Fruit fly (Drosophila melanogaster) whole organism, prepupa: ENCODE data around the gene Tdrd3.

Source experiments
- Blimp-1 ChIP-seq: fragments of 200-800 bp; sonication (Bioruptor generic); optimal IDR thresholded peaks from 3 replicates; lab custom pipeline; 2017; ENCODE audit warnings: missing biosample characterization, missing genetic modification characterization, mild to moderate bottlenecking, moderate library complexity, missing genetic modification reagents
- CG10631 ChIP-seq: fragments of 200-800 bp; sonication (Bioruptor generic); optimal IDR thresholded peaks from 2 replicates; lab custom pipeline; 2016; ENCODE audit warnings: missing biosample characterization, missing genetic modification characterization
- CG10669 ChIP-seq: fragments of 200-800 bp; sonication (Bioruptor generic); optimal IDR thresholded peaks from 3 replicates; lab custom pipeline; 2018; ENCODE audit warnings: missing biosample characterization, mild to moderate bottlenecking, missing genetic modification characterization, moderate library complexity
- CG11294 ChIP-seq: fragments of 200-800 bp; sonication (Bioruptor generic); IDR thresholded peaks from 2 replicates; pipeline ENCODE4 v1.3.6; 2022; ENCODE audit warnings: missing biosample characterization, missing genetic modification characterization
- CG11762 ChIP-seq: fragments of 200-800 bp; sonication (Bioruptor generic); optimal IDR thresholded peaks from 3 replicates; lab custom pipeline; 2016; ENCODE audit warnings: missing biosample characterization, missing genetic modification characterization; ENCODE audit not compliant: insufficient read depth
- CG11902 ChIP-seq: fragments of 200-800 bp; sonication (Bioruptor generic); optimal IDR thresholded peaks from 3 replicates; lab custom pipeline; 2016; ENCODE audit warnings: missing biosample characterization, missing genetic modification characterization
- CG15336 ChIP-seq: fragments of 200-800 bp; sonication (Bioruptor generic); IDR thresholded peaks from 2 replicates; pipeline ENCODE4 v1.3.6; 2022; ENCODE audit warnings: missing biosample characterization, missing genetic modification characterization
- CG16779 ChIP-seq: fragments of 200-800 bp; sonication (Bioruptor generic); optimal IDR thresholded peaks from 3 replicates; lab custom pipeline; 2017; ENCODE audit warnings: missing biosample characterization, mild to moderate bottlenecking, missing genetic modification characterization
- CG3032 ChIP-seq: fragments of 200-800 bp; optimal IDR thresholded peaks from 2 replicates; lab custom pipeline; 2019; ENCODE audit warnings: missing biosample characterization, mild to moderate bottlenecking, missing genetic modification characterization, moderate library complexity
- CG32006 ChIP-seq: fragments of 200-800 bp; sonication (Bioruptor generic); optimal IDR thresholded peaks from 3 replicates; lab custom pipeline; 2017; ENCODE audit warnings: missing biosample characterization, mild to moderate bottlenecking, missing genetic modification characterization
- CG34406 ChIP-seq: fragments of 200-800 bp; sonication (Bioruptor generic); optimal IDR thresholded peaks from 3 replicates; lab custom pipeline; 2016; ENCODE audit warnings: missing biosample characterization, missing genetic modification characterization
- CG3919 ChIP-seq: fragments of 200-800 bp; sonication (Bioruptor generic); optimal IDR thresholded peaks from 3 replicates; lab custom pipeline; 2016; ENCODE audit warnings: missing biosample characterization, missing genetic modification characterization
- CG4318 ChIP-seq: fragments of 200-800 bp; sonication (Bioruptor generic); optimal IDR thresholded peaks from 3 replicates; lab custom pipeline; 2017; ENCODE audit warnings: missing biosample characterization, mild to moderate bottlenecking, missing genetic modification characterization
- CG6163 ChIP-seq: fragments of 200-800 bp; sonication (Bioruptor generic); IDR thresholded peaks from 3 replicates; pipeline ENCODE4 v1.3.6; 2022; ENCODE audit warnings: missing biosample characterization, missing genetic modification characterization
- CG6792 ChIP-seq: fragments of 200-800 bp; sonication (Bioruptor generic); optimal IDR thresholded peaks from 3 replicates; lab custom pipeline; 2016; ENCODE audit warnings: missing biosample characterization, missing genetic modification characterization
- CG6808 ChIP-seq: fragments of 200-800 bp; sonication (Bioruptor generic); optimal IDR thresholded peaks from 3 replicates; lab custom pipeline; 2017; ENCODE audit warnings: missing biosample characterization, missing genetic modification characterization, mild to moderate bottlenecking, moderate library complexity, missing genetic modification reagents
- CG6854 ChIP-seq: fragments of 200-800 bp; sonication (Bioruptor generic); optimal IDR thresholded peaks from 2 replicates; lab custom pipeline; 2017; ENCODE audit warnings: missing biosample characterization, mild to moderate bottlenecking, missing genetic modification characterization
- CG7368 ChIP-seq: fragments of 200-800 bp; sonication (Bioruptor generic); optimal IDR thresholded peaks from 3 replicates; lab custom pipeline; 2016; ENCODE audit warnings: missing biosample characterization, missing genetic modification characterization
- CG8319 ChIP-seq: fragments of 200-800 bp; sonication (Bioruptor generic); optimal IDR thresholded peaks from 3 replicates; lab custom pipeline; 2016; ENCODE audit warnings: missing biosample characterization, missing genetic modification characterization
- CG8632 ChIP-seq: fragments of 200-800 bp; sonication (Bioruptor generic); optimal IDR thresholded peaks from 3 replicates; lab custom pipeline; 2016; ENCODE audit warnings: missing biosample characterization, missing genetic modification characterization
- CG9139 ChIP-seq: fragments of 200-800 bp; sonication (Bioruptor generic); optimal IDR thresholded peaks from 3 replicates; lab custom pipeline; 2017; ENCODE audit warnings: missing biosample characterization, mild to moderate bottlenecking, missing genetic modification characterization
- Eip93F ChIP-seq: fragments of 200-800 bp; sonication (Bioruptor generic); optimal IDR thresholded peaks from 2 replicates; lab custom pipeline; 2016; ENCODE audit warnings: missing biosample characterization, mild to moderate bottlenecking, missing genetic modification characterization
- Ets21C ChIP-seq: fragments of 200-800 bp; sonication (Bioruptor generic); optimal IDR thresholded peaks from 3 replicates; lab custom pipeline; 2016; ENCODE audit warnings: missing biosample characterization, missing genetic modification characterization
- Ets96B ChIP-seq: fragments of 200-800 bp; optimal IDR thresholded peaks from 2 replicates; lab custom pipeline; 2019; ENCODE audit warnings: missing biosample characterization, mild to moderate bottlenecking, missing genetic modification characterization, moderate library complexity
- Gug ChIP-seq: fragments of 200-800 bp; sonication (Bioruptor generic); IDR thresholded peaks from 2 replicates; pipeline ENCODE4 v1.3.6; 2022; ENCODE audit warnings: missing biosample characterization, missing genetic modification characterization
- Hr38 ChIP-seq: sonication (Bioruptor generic); optimal IDR thresholded peaks from 2 replicates; lab custom pipeline; 2016; ENCODE audit warnings: missing biosample characterization, missing genetic modification characterization
- Hr39 ChIP-seq: fragments of 200-800 bp; sonication (Bioruptor generic); optimal IDR thresholded peaks from 2 replicates; lab custom pipeline; 2016; ENCODE audit warnings: missing biosample characterization, missing genetic modification characterization
- Hr4 ChIP-seq: fragments of 200-800 bp; sonication (Bioruptor generic); optimal IDR thresholded peaks from 3 replicates; lab custom pipeline; 2016; ENCODE audit warnings: missing biosample characterization, missing genetic modification characterization
- Lpt ChIP-seq: fragments of 200-800 bp; sonication (Bioruptor generic); optimal IDR thresholded peaks from 3 replicates; lab custom pipeline; 2016; ENCODE audit warnings: missing biosample characterization, missing genetic modification characterization
- Met ChIP-seq: fragments of 200-800 bp; sonication (Bioruptor generic); optimal IDR thresholded peaks from 3 replicates; lab custom pipeline; 2016; ENCODE audit warnings: missing biosample characterization, missing genetic modification characterization
- OdsH ChIP-seq: fragments of 200-800 bp; sonication (Bioruptor generic); optimal IDR thresholded peaks from 3 replicates; lab custom pipeline; 2016; ENCODE audit warnings: missing biosample characterization, missing genetic modification characterization
- Smox ChIP-seq: fragments of 200-800 bp; sonication (Bioruptor generic); optimal IDR thresholded peaks from 3 replicates; lab custom pipeline; 2016; ENCODE audit warnings: missing biosample characterization, missing genetic modification characterization
- Sox14 ChIP-seq: fragments of 200-800 bp; sonication (Bioruptor generic); optimal IDR thresholded peaks from 3 replicates; lab custom pipeline; 2016; ENCODE audit warnings: missing biosample characterization, missing genetic modification characterization
- achi ChIP-seq: fragments of 200-800 bp; sonication (Bioruptor generic); optimal IDR thresholded peaks from 3 replicates; lab custom pipeline; 2016; ENCODE audit warnings: missing biosample characterization, missing genetic modification characterization
- acj6 ChIP-seq: fragments of 200-800 bp; sonication (Bioruptor generic); optimal IDR thresholded peaks from 3 replicates; lab custom pipeline; 2016; ENCODE audit warnings: missing biosample characterization, missing genetic modification characterization
- cyc ChIP-seq: fragments of 200-800 bp; sonication (Bioruptor generic); optimal IDR thresholded peaks from 3 replicates; lab custom pipeline; 2016; ENCODE audit warnings: missing biosample characterization, missing genetic modification characterization
- dac ChIP-seq: fragments of 200-800 bp; sonication (Bioruptor generic); optimal IDR thresholded peaks from 2 replicates; lab custom pipeline; 2017; ENCODE audit warnings: missing biosample characterization, mild to moderate bottlenecking, missing genetic modification characterization
- dsx ChIP-seq: fragments of 200-800 bp; optimal IDR thresholded peaks from 3 replicates; lab custom pipeline; 2019; ENCODE audit warnings: missing biosample characterization, mild to moderate bottlenecking, missing genetic modification characterization, moderate library complexity; ENCODE audit not compliant: poor library complexity, severe bottlenecking
- eg ChIP-seq: fragments of 200-800 bp; sonication (Bioruptor generic); IDR thresholded peaks from 3 replicates; pipeline ENCODE4 v1.3.6; 2022; ENCODE audit warnings: missing biosample characterization, missing genetic modification characterization
- esn ChIP-seq: fragments of 200-800 bp; sonication (Bioruptor generic); optimal IDR thresholded peaks from 2 replicates; lab custom pipeline; 2016; ENCODE audit warnings: missing biosample characterization, mild to moderate bottlenecking, missing genetic modification characterization, moderate library complexity
- fd59A ChIP-seq: fragments of 200-800 bp; sonication (Bioruptor generic); optimal IDR thresholded peaks from 2 replicates; lab custom pipeline; 2017; ENCODE audit warnings: missing biosample characterization, mild to moderate bottlenecking, missing genetic modification characterization, missing genetic modification reagents
- fkh ChIP-seq: fragments of 200-800 bp; sonication (Bioruptor generic); optimal IDR thresholded peaks from 3 replicates; lab custom pipeline; 2017; ENCODE audit warnings: missing biosample characterization, mild to moderate bottlenecking, missing genetic modification characterization, moderate library complexity
- lz ChIP-seq: fragments of 200-800 bp; sonication (Bioruptor generic); optimal IDR thresholded peaks from 3 replicates; lab custom pipeline; 2016; ENCODE audit warnings: missing biosample characterization, missing genetic modification characterization
- net ChIP-seq: fragments of 200-800 bp; sonication (Bioruptor generic); optimal IDR thresholded peaks from 3 replicates; lab custom pipeline; 2016; ENCODE audit warnings: missing biosample characterization, missing genetic modification characterization
- pdm3 ChIP-seq: fragments of 200-800 bp; sonication (Bioruptor generic); optimal IDR thresholded peaks from 3 replicates; lab custom pipeline; 2016; ENCODE audit warnings: missing biosample characterization, missing genetic modification characterization
- salr ChIP-seq, 2 experiments: fragments of 200-800 bp; sonication (Bioruptor generic); optimal IDR thresholded peaks; 3 replicates each; lab custom pipeline; 2016 to 2018; ENCODE audit warnings: missing biosample characterization in 2 of 2, missing genetic modification characterization in 2 of 2, mild to moderate bottlenecking in 1 of 2
- ss ChIP-seq, 2 experiments: fragments of 200-800 bp; sonication (Bioruptor generic); optimal IDR thresholded peaks; 2 replicates in 1 of 2; 3 replicates in 1 of 2; lab custom pipeline; 2017 to 2018; ENCODE audit warnings: mild to moderate bottlenecking in 2 of 2, missing biosample characterization in 2 of 2, missing genetic modification characterization in 2 of 2, moderate library complexity in 1 of 2
- svp ChIP-seq: fragments of 200-800 bp; sonication (Bioruptor generic); peaks from one replicate; lab custom pipeline; 2016; ENCODE audit warnings: missing biosample characterization, missing genetic modification characterization
- topi ChIP-seq: fragments of 200-800 bp; sonication (Bioruptor generic); optimal IDR thresholded peaks from 3 replicates; lab custom pipeline; 2016; ENCODE audit warnings: missing biosample characterization, missing genetic modification characterization
- vri ChIP-seq: fragments of 200-800 bp; sonication (Bioruptor generic); optimal IDR thresholded peaks from 3 replicates; lab custom pipeline; 2016; ENCODE audit warnings: missing biosample characterization, mild to moderate bottlenecking, missing genetic modification characterization

The Tdrd3 gene

dm6 chr3L:14755951-14756723 is 30.5 kb upstream of the Tdrd3 start:
- TF ChIP-seq CG11762 (GFP tag; lab: Kevin White, UChicago) (peak; percentile 76), CG6854 (GFP tag; lab: Kevin White, UChicago) (peak; percentile 76), CG10669 (GFP tag; lab: Kevin White, UChicago) (peak; percentile 85), CG4318 (GFP tag; lab: Kevin White, UChicago) (peak; percentile 92), CG10631 (GFP tag; lab: Kevin White, UChicago) (peak; percentile 88), eg (peak; percentile 85), CG8632 (GFP tag; lab: Kevin White, UChicago) (peak; percentile 86), CG3919 (peak; percentile 88), topi (GFP tag; lab: Kevin White, UChicago) (peak; percentile 87), CG11294 (GFP tag; lab: Robert Waterston, UW) (peak; percentile 85), salr (GFP tag; optimal IDR thresholded peaks at IDR 0.05; lab: Kevin White, UChicago) (peak; percentile 52 to 91), esn (GFP tag; lab: Kevin White, UChicago) (peak; percentile 91), ss (GFP tag; optimal IDR thresholded peaks at IDR 0.05; lab: Kevin White, UChicago) (peak; percentile 74 to 79), Eip93F (GFP tag; lab: Kevin White, UChicago) (no peak), Sox14 (GFP tag; lab: Kevin White, UChicago) (peak; percentile 86), lz (peak; percentile 88), svp (peak; percentile 99), vri (peak; percentile 20), fkh (no peak), Hr39 (GFP tag; lab: Kevin White, UChicago) (peak; percentile 89), Met (GFP tag; lab: Kevin White, UChicago) (peak; percentile 92), CG11902 (peak; percentile 87), Smox (GFP tag; lab: Kevin White, UChicago) (peak; percentile 88), fd59A (GFP tag; lab: Kevin White, UChicago) (peak; percentile 89), CG32006 (GFP tag; lab: Kevin White, UChicago) (peak; percentile 97), Lpt (GFP tag; lab: Kevin White, UChicago) (peak; percentile 72), cyc (peak; percentile 83), CG6808 (GFP tag; lab: Kevin White, UChicago) (peak; percentile 84), CG15336 (GFP tag; lab: Robert Waterston, UW) (peak; percentile 89), CG3032 (peak; percentile 88), pdm3 (GFP tag; lab: Kevin White, UChicago) (peak; percentile 89), CG16779 (peak; percentile 59), CG6792 (GFP tag; lab: Kevin White, UChicago) (peak; percentile 88), OdsH (GFP tag; lab: Kevin White, UChicago) (peak; percentile 93), CG6163 (peak; percentile 81), net (peak; percentile 84), Blimp-1 (GFP tag; lab: Kevin White, UChicago) (peak; percentile 53), Hr38 (GFP tag; lab: Kevin White, UChicago) (no peak), Ets96B (tag; lab: Kevin White, UChicago) (peak; percentile 77), CG7368 (peak; percentile 59), CG34406 (peak; percentile 81), Gug (GFP tag; lab: Robert Waterston, UW) (peak; percentile 78), acj6 (GFP tag; lab: Kevin White, UChicago) (peak; percentile 91), Hr4 (peak; percentile 95), dsx (GFP tag; lab: Kevin White, UChicago) (peak; percentile 62), CG8319 (peak; percentile 85), achi (GFP tag; lab: Kevin White, UChicago) (peak; percentile 90), Ets21C (peak; percentile 85), CG9139 (GFP tag; lab: Kevin White, UChicago) (no peak), dac (peak; percentile 82)
